Worm (Caenorhabditis elegans): Measurements from ENCODE around the gene srh-180.

The srh-180 gene

ce11 chrV:16352282-16352681, 34.9 kb downstream of the srh-180 start:
- TF ChIP-seq W03F9.2 (tag; optimal IDR thresholded peaks at IDR 0.05) (peak; percentile 17), dao-5 (tag; optimal IDR thresholded peaks at IDR 0.05) (no peak), him-1 (tag; optimal IDR thresholded peaks at IDR 0.05) (no peak)

- TF ChIP-seq W03F9.2 (tag; optimal IDR thresholded peaks at IDR 0.05) (no peak), dao-5 (tag; optimal IDR thresholded peaks at IDR 0.05) (no peak), him-1 (tag; optimal IDR thresholded peaks at IDR 0.05) (no peak)
Observed at ce11 chrV:16354675-16355074, 37.3 kb downstream of the srh-180 start.

ce11 chrV:16355941-16356340, 38.6 kb downstream of the srh-180 start:
- TF ChIP-seq him-1 (tag; optimal IDR thresholded peaks at IDR 0.05) (peak; percentile 86), W03F9.2 (tag; optimal IDR thresholded peaks at IDR 0.05) (peak; percentile 64), dao-5 (tag; optimal IDR thresholded peaks at IDR 0.05) (no peak)

ce11 chrV:16356798-16357197, 39.5 kb downstream of the srh-180 start:
- no peak for TF ChIP-seq dao-5 (tag; optimal IDR thresholded peaks at IDR 0.05)
- TF ChIP-seq W03F9.2 (tag; optimal IDR thresholded peaks at IDR 0.05), result no peak
- no peak for TF ChIP-seq him-1 (tag; optimal IDR thresholded peaks at IDR 0.05)

- no peak for TF ChIP-seq W03F9.2 (tag; optimal IDR thresholded peaks at IDR 0.05)
- TF ChIP-seq him-1 (tag; optimal IDR thresholded peaks at IDR 0.05), result no peak
- TF ChIP-seq dao-5 (tag; optimal IDR thresholded peaks at IDR 0.05), result no peak
Observed at ce11 chrV:16357253-16357652, 39.9 kb downstream of the srh-180 start, which contains the start of gene pptr-1. pptr-1 (plus strand) TSS chrV:16357521.

- TF ChIP-seq him-1 (tag; optimal IDR thresholded peaks at IDR 0.05), result no peak
- no peak for TF ChIP-seq dao-5 (tag; optimal IDR thresholded peaks at IDR 0.05)
- TF ChIP-seq W03F9.2 (tag; optimal IDR thresholded peaks at IDR 0.05), result no peak
Observed at ce11 chrV:16361350-16361749, 44.0 kb downstream of the srh-180 start.

ce11 chrV:16367575-16367974, 50.2 kb downstream of the srh-180 start, which contains the start of gene W08G11.3:
W08G11.3 (plus strand) TSS chrV:16367681.
- TF ChIP-seq him-1 (tag; optimal IDR thresholded peaks at IDR 0.05) (no peak), dao-5 (tag; optimal IDR thresholded peaks at IDR 0.05) (no peak), W03F9.2 (tag; optimal IDR thresholded peaks at IDR 0.05) (no peak)

ce11 chrV:16368143-16368542, 50.8 kb downstream of the srh-180 start:
- no peak for TF ChIP-seq W03F9.2 (tag; optimal IDR thresholded peaks at IDR 0.05)
- no peak for TF ChIP-seq dao-5 (tag; optimal IDR thresholded peaks at IDR 0.05)
- no peak for TF ChIP-seq him-1 (tag; optimal IDR thresholded peaks at IDR 0.05)
